Fruit fly (Drosophila melanogaster) whole organism, embryonic: Measurements from ENCODE around the gene sowi.

ENCODE experiments used
- Adf1 ChIP-seq: fragments of 200-800 bp; sonication (Bioruptor generic); IDR thresholded peaks from 2 replicates; pipeline ENCODE4 v1.3.6; 2022; ENCODE audit warnings: missing biosample characterization, missing genetic modification characterization
- CG10267 ChIP-seq: fragments of 200-800 bp; sonication (Bioruptor generic); optimal IDR thresholded peaks from 2 replicates; lab custom pipeline; 2018; ENCODE audit warnings: missing biosample characterization, mild to moderate bottlenecking, missing genetic modification characterization, moderate library complexity
- CG10543 ChIP-seq: fragments of 200-800 bp; sonication (Bioruptor generic); optimal IDR thresholded peaks from 3 replicates; lab custom pipeline; 2017; ENCODE audit warnings: missing biosample characterization, mild to moderate bottlenecking, missing genetic modification characterization, moderate library complexity
- CG12219 ChIP-seq: fragments of 200-800 bp; sonication (Bioruptor generic); optimal IDR thresholded peaks from 3 replicates; lab custom pipeline; 2018; ENCODE audit warnings: missing biosample characterization, mild to moderate bottlenecking, missing genetic modification characterization
- CG12744 ChIP-seq: fragments of 200-800 bp; sonication (Bioruptor generic); optimal IDR thresholded peaks from 2 replicates; lab custom pipeline; 2016; ENCODE audit warnings: missing biosample characterization, missing genetic modification characterization
- CG12942 ChIP-seq: fragments of 200-800 bp; sonication (Bioruptor generic); optimal IDR thresholded peaks from 3 replicates; lab custom pipeline; 2016; ENCODE audit warnings: missing biosample characterization, missing genetic modification characterization
- CG1602 ChIP-seq: fragments of 200-800 bp; sonication (Bioruptor generic); optimal IDR thresholded peaks from 3 replicates; lab custom pipeline; 2016; ENCODE audit warnings: missing biosample characterization, missing genetic modification characterization
- CG16815 ChIP-seq: fragments of 200-800 bp; sonication (Bioruptor generic); optimal IDR thresholded peaks from 3 replicates; lab custom pipeline; 2017; ENCODE audit warnings: missing biosample characterization, mild to moderate bottlenecking, missing genetic modification characterization
- CG17612 ChIP-seq: fragments of 200-800 bp; sonication (Bioruptor generic); IDR thresholded peaks from 2 replicates; pipeline ENCODE4 v1.3.6; 2022; ENCODE audit warnings: missing biosample characterization, missing genetic modification characterization
- CG32767 ChIP-seq: fragments of 200-800 bp; sonication (Bioruptor generic); IDR thresholded peaks from 2 replicates; pipeline ENCODE4 v1.3.6; 2022; ENCODE audit warnings: missing biosample characterization, missing genetic modification characterization
- CG3847 ChIP-seq: fragments of 200-800 bp; sonication (Bioruptor generic); IDR thresholded peaks from 2 replicates; pipeline ENCODE4 v1.3.6; 2022; ENCODE audit warnings: missing biosample characterization, missing genetic modification characterization
- CG4282 ChIP-seq: fragments of 200-800 bp; sonication (Bioruptor generic); optimal IDR thresholded peaks from 2 replicates; lab custom pipeline; 2016; ENCODE audit warnings: missing biosample characterization, missing genetic modification characterization
- CG5953 ChIP-seq: fragments of 200-800 bp; sonication (Bioruptor generic); IDR thresholded peaks from 2 replicates; pipeline ENCODE4 v1.3.6; 2022; ENCODE audit warnings: missing biosample characterization, missing genetic modification characterization
- CG7786 ChIP-seq: fragments of 200-800 bp; sonication (Bioruptor generic); optimal IDR thresholded peaks from 2 replicates; lab custom pipeline; 2016; ENCODE audit warnings: missing biosample characterization, missing genetic modification characterization
- CG8388 ChIP-seq: fragments of 200-800 bp; sonication (Bioruptor generic); optimal IDR thresholded peaks from 2 replicates; lab custom pipeline; 2019; ENCODE audit warnings: missing biosample characterization, mild to moderate bottlenecking, missing genetic modification characterization, moderate library complexity
- CG8924 ChIP-seq: fragments of 200-800 bp; optimal IDR thresholded peaks from 3 replicates; lab custom pipeline; 2019; ENCODE audit warnings: missing biosample characterization, mild to moderate bottlenecking, missing genetic modification characterization, moderate library complexity
- CG8944 ChIP-seq: fragments of 200-800 bp; sonication (Bioruptor generic); optimal IDR thresholded peaks from 3 replicates; lab custom pipeline; 2016; ENCODE audit warnings: missing biosample characterization, missing genetic modification characterization
- Chrac-16 ChIP-seq: fragments of 200-800 bp; sonication (Bioruptor generic); optimal IDR thresholded peaks from 3 replicates; lab custom pipeline; 2016; ENCODE audit warnings: missing biosample characterization, missing genetic modification characterization
- CoRest ChIP-seq: fragments of 200-800 bp; sonication (Bioruptor generic); optimal IDR thresholded peaks from 3 replicates; lab custom pipeline; 2018; ENCODE audit warnings: missing biosample characterization, mild to moderate bottlenecking, missing genetic modification characterization, moderate library complexity
- Dref ChIP-seq: fragments of 200-800 bp; sonication (Bioruptor generic); IDR thresholded peaks from 2 replicates; pipeline ENCODE4 v1.3.6; 2022; ENCODE audit warnings: missing biosample characterization, missing genetic modification characterization
- Ets97D ChIP-seq: fragments of 200-800 bp; sonication (Bioruptor generic); optimal IDR thresholded peaks from 3 replicates; lab custom pipeline; 2016; ENCODE audit warnings: missing biosample characterization, missing genetic modification characterization
- H2.0 ChIP-seq: fragments of 200-800 bp; sonication (Bioruptor generic); IDR thresholded peaks from 2 replicates; pipeline ENCODE4 v1.3.6; 2022; ENCODE audit warnings: missing biosample characterization, missing genetic modification characterization
- HmgZ ChIP-seq: fragments of 200-800 bp; sonication (Bioruptor generic); optimal IDR thresholded peaks from 2 replicates; lab custom pipeline; 2018; ENCODE audit warnings: missing biosample characterization, mild to moderate bottlenecking, missing genetic modification characterization
- Hr39 ChIP-seq: fragments of >200 bp; optimal IDR thresholded peaks from 2 replicates; lab custom pipeline; 2017
- Jarid2 ChIP-seq: fragments of 200-800 bp; sonication (Bioruptor generic); optimal IDR thresholded peaks from 3 replicates; lab custom pipeline; 2017; ENCODE audit warnings: mild to moderate bottlenecking, missing biosample characterization, missing genetic modification reagents, missing genetic modification characterization
- Mes4 ChIP-seq: fragments of 200-800 bp; sonication (Bioruptor generic); optimal IDR thresholded peaks from 2 replicates; lab custom pipeline; 2016; ENCODE audit warnings: missing biosample characterization, missing genetic modification characterization
- Mrtf ChIP-seq: fragments of 200-800 bp; sonication (Bioruptor generic); IDR thresholded peaks from 3 replicates; pipeline ENCODE4 v1.3.6; 2022; ENCODE audit warnings: missing biosample characterization, missing genetic modification characterization
- Poxn ChIP-seq: fragments of 200-800 bp; sonication (Bioruptor generic); IDR thresholded peaks from 2 replicates; pipeline ENCODE4 v1.3.6; 2022; ENCODE audit warnings: missing biosample characterization, missing genetic modification characterization
- Sry-δ ChIP-seq: fragments of 200-800 bp; sonication (Bioruptor generic); optimal IDR thresholded peaks from 2 replicates; lab custom pipeline; 2016; ENCODE audit warnings: missing biosample characterization, missing genetic modification characterization
- Stat92E ChIP-seq, 3 experiments: fragments of >200 bp in 2 of 3; fragments of 200-800 bp in 1 of 3; sonication (Bioruptor generic) in 1 of 3; optimal IDR thresholded peaks; 2 replicates each; lab custom pipeline; 2017 to 2019; ENCODE audit warnings: missing biosample characterization in 3 of 3, missing genetic modification characterization in 3 of 3, mild to moderate bottlenecking in 1 of 3, moderate library complexity in 1 of 3
- Taf1 ChIP-seq: fragments of 200-800 bp; sonication (Bioruptor generic); IDR thresholded peaks from 2 replicates; pipeline ENCODE4 v1.3.6; 2022; ENCODE audit warnings: missing biosample characterization, missing genetic modification characterization
- Xrp1 ChIP-seq: fragments of 200-800 bp; sonication (Bioruptor generic); IDR thresholded peaks from 2 replicates; pipeline ENCODE4 v1.3.6; 2022; ENCODE audit warnings: missing biosample characterization, missing genetic modification characterization
- bsh ChIP-seq, 2 experiments: fragments of 200-800 bp; sonication (Bioruptor generic); optimal IDR thresholded peaks; 2 replicates each; lab custom pipeline; 2017 to 2018; ENCODE audit warnings: mild to moderate bottlenecking in 2 of 2, missing biosample characterization in 2 of 2, missing genetic modification characterization in 2 of 2, moderate library complexity in 1 of 2
- dpn ChIP-seq, 2 experiments: fragments of 200-800 bp; sonication (Bioruptor generic); optimal IDR thresholded peaks; 3 replicates each; lab custom pipeline; 2016; ENCODE audit warnings: missing biosample characterization in 2 of 2, missing genetic modification characterization in 2 of 2
- dysf ChIP-seq: fragments of 200-800 bp; sonication (Bioruptor generic); IDR thresholded peaks from 3 replicates; pipeline ENCODE4 v1.3.6; 2022; ENCODE audit warnings: missing biosample characterization, missing genetic modification characterization
- en ChIP-seq: fragments of 200-800 bp; sonication (Bioruptor generic); optimal IDR thresholded peaks from 2 replicates; lab custom pipeline; 2016; ENCODE audit warnings: missing biosample characterization, missing genetic modification characterization
- eyg ChIP-seq: fragments of 200-800 bp; sonication (Bioruptor generic); optimal IDR thresholded peaks from 3 replicates; lab custom pipeline; 2016; ENCODE audit warnings: missing biosample characterization, missing genetic modification characterization
- grn ChIP-seq: fragments of 200-800 bp; sonication (Bioruptor generic); optimal IDR thresholded peaks from 3 replicates; lab custom pipeline; 2017; ENCODE audit warnings: missing biosample characterization, missing genetic modification characterization
- hb ChIP-seq: fragments of 200-800 bp; sonication (Bioruptor generic); IDR thresholded peaks from 3 replicates; pipeline ENCODE4 v1.3.6; 2022; ENCODE audit warnings: missing biosample characterization, missing genetic modification characterization; ENCODE audit not compliant: partially characterized antibody
- jigr1 ChIP-seq: fragments of 200-800 bp; sonication (Bioruptor generic); IDR thresholded peaks from 3 replicates; pipeline ENCODE4 v1.3.6; 2022; ENCODE audit warnings: missing biosample characterization, missing genetic modification characterization
- knrl ChIP-seq: fragments of 200-800 bp; sonication (Bioruptor generic); IDR thresholded peaks from 3 replicates; pipeline ENCODE4 v1.3.6; 2022; ENCODE audit warnings: missing biosample characterization, missing genetic modification characterization; ENCODE audit not compliant: partially characterized antibody
- nom ChIP-seq: fragments of 200-800 bp; sonication (Bioruptor generic); optimal IDR thresholded peaks from 2 replicates; lab custom pipeline; 2017; ENCODE audit warnings: missing biosample characterization, missing genetic modification characterization, mild to moderate bottlenecking, moderate library complexity, missing genetic modification reagents
- pan ChIP-seq, 4 experiments: fragments of >200 bp in 3 of 4; fragments of 200-800 bp in 1 of 4; sonication (Bioruptor generic) in 1 of 4; optimal IDR thresholded peaks in 3 of 4; IDR thresholded peaks in 1 of 4; 2 replicates each; pipeline versions ENCODE4 v1.3.6 to Lab custom; 2017 to 2022; ENCODE audit warnings: missing biosample characterization in 2 of 4, missing genetic modification characterization in 2 of 4, mixed read lengths in 1 of 4
- pfk ChIP-seq: fragments of 200-800 bp; sonication (Bioruptor generic); optimal IDR thresholded peaks from 2 replicates; lab custom pipeline; 2018; ENCODE audit warnings: missing biosample characterization, mild to moderate bottlenecking, missing genetic modification characterization, moderate library complexity
- sd ChIP-seq: fragments of 200-800 bp; sonication (Bioruptor generic); optimal IDR thresholded peaks from 3 replicates; lab custom pipeline; 2018; ENCODE audit warnings: missing biosample characterization, mild to moderate bottlenecking, missing genetic modification characterization, moderate library complexity
- shn ChIP-seq: fragments of 200-800 bp; sonication (Bioruptor generic); optimal IDR thresholded peaks from 3 replicates; lab custom pipeline; 2016; ENCODE audit warnings: missing biosample characterization, missing genetic modification characterization
- stwl ChIP-seq: fragments of 200-800 bp; sonication (Bioruptor generic); optimal IDR thresholded peaks from 3 replicates; lab custom pipeline; 2018; ENCODE audit warnings: missing biosample characterization, mild to moderate bottlenecking, missing genetic modification characterization, moderate library complexity
- ttk ChIP-seq: fragments of 200-800 bp; sonication (Bioruptor generic); IDR thresholded peaks from 2 replicates; pipeline ENCODE4 v2.1.2; 2022; ENCODE audit warnings: missing biosample characterization, missing genetic modification characterization
- tup ChIP-seq: fragments of 200-800 bp; sonication (Bioruptor generic); optimal IDR thresholded peaks from 2 replicates; lab custom pipeline; 2016; ENCODE audit warnings: missing biosample characterization, mild to moderate bottlenecking, missing genetic modification characterization, moderate library complexity
- usp ChIP-seq: fragments of >200 bp; optimal IDR thresholded peaks from 2 replicates; lab custom pipeline; 2017; ENCODE audit warnings: missing biosample characterization, missing genetic modification characterization
- vvl ChIP-seq: fragments of 200-800 bp; sonication (Bioruptor generic); IDR thresholded peaks from 2 replicates; pipeline ENCODE4 v1.3.6; 2022; ENCODE audit warnings: missing biosample characterization, missing genetic modification characterization
- zfh1 ChIP-seq: fragments of 200-800 bp; sonication (Bioruptor generic); IDR thresholded peaks from 3 replicates; pipeline ENCODE4 v1.3.6; 2022; ENCODE audit warnings: missing biosample characterization, missing genetic modification characterization

sowi gene

DNA sequence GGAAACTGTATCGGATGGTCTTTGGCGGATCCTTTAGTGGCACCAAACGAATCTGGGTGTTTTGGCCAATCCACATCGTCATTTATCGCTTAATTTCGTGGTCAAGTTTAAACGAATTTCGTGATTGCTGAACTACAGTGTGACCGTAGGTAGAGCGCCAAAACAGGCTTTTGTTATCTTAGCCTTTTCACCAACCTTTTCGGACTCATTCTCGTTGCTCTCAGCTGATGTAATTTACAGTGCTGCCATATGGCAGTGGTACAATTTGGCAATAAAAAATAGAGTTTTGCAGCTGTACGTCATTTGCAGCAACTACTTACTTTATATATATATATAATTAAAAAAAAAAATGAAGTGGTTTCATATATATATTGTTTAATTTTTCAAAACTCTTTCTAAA is 32.2 kb upstream of the sowi start, which contains the start of gene agt (continued):
- no peak for TF ChIP-seq CG10543
- TF ChIP-seq Stat92E (GFP tag; optimal IDR thresholded peaks at IDR 0.05; lab: Kevin White, UChicago) = no peak
- TF ChIP-seq nom (GFP tag; lab: Kevin White, UChicago) = no peak
- peak; percentile 37 for TF ChIP-seq CG10267 (tag; lab: Kevin White, UChicago)
- TF ChIP-seq ttk (GFP tag; lab: Robert Waterston, UW) = no peak
- TF ChIP-seq CG5953 (GFP tag; lab: Robert Waterston, UW) = no peak
- TF ChIP-seq dpn (GFP tag; optimal IDR thresholded peaks at IDR 0.05; lab: Kevin White, UChicago) = no peak
- no peak for TF ChIP-seq H2.0 (GFP tag; lab: Robert Waterston, UW)
- no peak for TF ChIP-seq Hr39 (lab: Kevin White, UChicago)
- no peak for TF ChIP-seq Dref (GFP tag; lab: Robert Waterston, UW)
- no peak for TF ChIP-seq dysf (GFP tag; lab: Robert Waterston, UW)
- TF ChIP-seq eyg (GFP tag; lab: Kevin White, UChicago) = no peak
- TF ChIP-seq pan (optimal IDR thresholded peaks at IDR 0.05; lab: Kevin White, UChicago) = no peak
- TF ChIP-seq pan (GFP tag; optimal IDR thresholded peaks at IDR 0.05 in 1 of 2, IDR thresholded peaks at IDR 0.05 in 1 of 2) = no peak
- 0 out of 2 replicates have a peak, but pooled peaks have one; percentile 17 for TF ChIP-seq Xrp1 (GFP tag; lab: Robert Waterston, UW)
- TF ChIP-seq Ets97D (GFP tag; lab: Kevin White, UChicago) = peak; percentile 56
- TF ChIP-seq pfk (GFP tag; lab: Kevin White, UChicago) = no peak
- TF ChIP-seq tup = no peak
- no peak for TF ChIP-seq CG1602
- TF ChIP-seq Jarid2 (GFP tag; lab: Kevin White, UChicago) = peak; percentile 33
- TF ChIP-seq Mrtf (GFP tag; lab: Robert Waterston, UW) = no peak
- TF ChIP-seq CG12942 (GFP tag; lab: Kevin White, UChicago) = no peak
- TF ChIP-seq CG8924 = peak; percentile 3
- no peak for TF ChIP-seq zfh1 (GFP tag; lab: Robert Waterston, UW)
- TF ChIP-seq CG12744 = no peak
- TF ChIP-seq shn = no peak
- no peak for TF ChIP-seq en (GFP tag; lab: Kevin White, UChicago)
- no peak for TF ChIP-seq jigr1
- TF ChIP-seq hb (GFP tag; lab: Robert Waterston, UW) = no peak
- TF ChIP-seq CG7786 (GFP tag; lab: Kevin White, UChicago) = no peak
- TF ChIP-seq Adf1 (GFP tag; lab: Robert Waterston, UW) = no peak
- TF ChIP-seq vvl = 0 out of 2 replicates have a peak, but pooled peaks have one; percentile 25
- no peak for TF ChIP-seq CG4282
- TF ChIP-seq HmgZ (tag; lab: Kevin White, UChicago) = peak; percentile 77
- no peak for TF ChIP-seq CG12219
- peak; percentile 60; the same call in 1 of the 2 replicates for TF ChIP-seq CG3847 (GFP tag; lab: Robert Waterston, UW)
- no peak for TF ChIP-seq Poxn (GFP tag; lab: Robert Waterston, UW)
- TF ChIP-seq CG16815 = no peak
- TF ChIP-seq Sry-δ (GFP tag; lab: Kevin White, UChicago) = peak; percentile 34
- TF ChIP-seq Chrac-16 (GFP tag; lab: Kevin White, UChicago) = no peak
- TF ChIP-seq sd = no peak
- peak; percentile 93 for TF ChIP-seq stwl
- peak; percentile 48 for TF ChIP-seq CG8388 (GFP tag; lab: Kevin White, UChicago)
- peak; percentile 52 for TF ChIP-seq CoRest (tag; lab: Kevin White, UChicago)
- TF ChIP-seq bsh (GFP tag; optimal IDR thresholded peaks at IDR 0.05; lab: Kevin White, UChicago) = no peak
- TF ChIP-seq CG17612 (GFP tag; lab: Robert Waterston, UW) = no peak
- no peak for TF ChIP-seq CG32767 (GFP tag; lab: Robert Waterston, UW)
- TF ChIP-seq Mes4 (GFP tag; lab: Kevin White, UChicago) = no peak
- no peak for TF ChIP-seq Taf1 (GFP tag; lab: Robert Waterston, UW)
- no peak for TF ChIP-seq usp (GFP tag; lab: Kevin White, UChicago)
- peak; percentile 42; the same call in 1 of the 3 replicates for TF ChIP-seq knrl (GFP tag; lab: Robert Waterston, UW)
- no peak for TF ChIP-seq CG8944
- no peak for TF ChIP-seq grn (GFP tag; lab: Kevin White, UChicago)
